Fruit fly (Drosophila melanogaster) whole organism, wandering third instar larva: ENCODE results near the gene CG42819.

Source experiments
- Abd-B ChIP-seq: fragments of >200 bp; optimal IDR thresholded peaks from 2 replicates; lab custom pipeline; 2017; ENCODE audit warnings: missing biosample characterization, missing genetic modification characterization
- CG32264 ChIP-seq: fragments of 200-800 bp; sonication (Bioruptor generic); optimal IDR thresholded peaks from 2 replicates; lab custom pipeline; 2016; ENCODE audit warnings: missing biosample characterization, missing genetic modification characterization
- CG9705 ChIP-seq: fragments of 200-800 bp; sonication (Bioruptor generic); optimal IDR thresholded peaks from 2 replicates; lab custom pipeline; 2018; ENCODE audit warnings: missing biosample characterization, mild to moderate bottlenecking, missing genetic modification characterization
- CrebA ChIP-seq: fragments of 200-800 bp; sonication (Bioruptor generic); optimal IDR thresholded peaks from 2 replicates; lab custom pipeline; 2016; ENCODE audit warnings: missing biosample characterization, mild to moderate bottlenecking, missing genetic modification characterization, borderline replicate concordance
- Dfd ChIP-seq: fragments of >200 bp; optimal IDR thresholded peaks from 2 replicates; lab custom pipeline; 2017; ENCODE audit warnings: missing biosample characterization, missing genetic modification characterization
- Dif ChIP-seq: fragments of 200-275, 200-300 bp; sonication (Bioruptor generic); optimal IDR thresholded peaks from 2 replicates; lab custom pipeline; 2018; ENCODE audit warnings: missing biosample characterization, missing genetic modification characterization; ENCODE audit not compliant: partially characterized antibody
- GATAd ChIP-seq: sonication (Bioruptor generic); optimal IDR thresholded peaks from 2 replicates; lab custom pipeline; 2016; ENCODE audit warnings: missing biosample characterization, missing genetic modification characterization
- HLH106 ChIP-seq: fragments of 200-800 bp; optimal IDR thresholded peaks from 3 replicates; lab custom pipeline; 2019; ENCODE audit warnings: missing biosample characterization, mild to moderate bottlenecking, missing genetic modification characterization, moderate library complexity
- Hnf4 ChIP-seq: fragments of 200-800 bp; sonication (Bioruptor generic); optimal IDR thresholded peaks from 2 replicates; lab custom pipeline; 2016; ENCODE audit warnings: missing biosample characterization, mild to moderate bottlenecking, missing genetic modification characterization
- Hr83 ChIP-seq: fragments of 200-300 bp; sonication (Bioruptor generic); optimal IDR thresholded peaks from 2 replicates; lab custom pipeline; 2016; ENCODE audit warnings: missing biosample characterization, mild to moderate bottlenecking, missing genetic modification characterization, moderate library complexity; ENCODE audit not compliant: poor library complexity, severe bottlenecking
- Jra ChIP-seq: sonication (Bioruptor generic); optimal IDR thresholded peaks from 2 replicates; lab custom pipeline; 2016; ENCODE audit warnings: missing biosample characterization, missing genetic modification characterization
- Mio ChIP-seq: sonication (Bioruptor generic); optimal IDR thresholded peaks from 2 replicates; lab custom pipeline; 2016; ENCODE audit warnings: missing biosample characterization, missing genetic modification characterization
- Myc ChIP-seq: fragments of >200 bp; optimal IDR thresholded peaks from 2 replicates; lab custom pipeline; 2017
- N ChIP-seq: fragments of >200 bp; optimal IDR thresholded peaks from 2 replicates; lab custom pipeline; 2018; ENCODE audit warnings: missing biosample characterization, missing external identifiers, missing genetic modification characterization
- OdsH ChIP-seq: fragments of 200-800 bp; sonication (Bioruptor generic); optimal IDR thresholded peaks from 2 replicates; lab custom pipeline; 2016; ENCODE audit warnings: missing biosample characterization, mild to moderate bottlenecking, missing genetic modification characterization
- Rel ChIP-seq, 2 experiments: fragments of 200-800 bp; sonication (Bioruptor generic) in 1 of 2; optimal IDR thresholded peaks; 2 replicates in 1 of 2; 3 replicates in 1 of 2; lab custom pipeline; 2016 to 2019; ENCODE audit warnings: mild to moderate bottlenecking in 2 of 2, missing biosample characterization in 2 of 2, missing genetic modification characterization in 2 of 2, moderate library complexity in 1 of 2
- Sp1 ChIP-seq: fragments of 200-800 bp; sonication (Bioruptor generic); optimal IDR thresholded peaks from 3 replicates; lab custom pipeline; 2019; ENCODE audit warnings: missing biosample characterization, mild to moderate bottlenecking, missing genetic modification characterization, moderate library complexity
- Vsx2 ChIP-seq: fragments of 200-300, 225-300 bp; sonication (Bioruptor generic); optimal IDR thresholded peaks from 2 replicates; lab custom pipeline; 2018; ENCODE audit warnings: missing biosample characterization, missing genetic modification characterization; ENCODE audit not compliant: partially characterized antibody
- br ChIP-seq: fragments of 200-800 bp; sonication (Bioruptor generic); optimal IDR thresholded peaks from 2 replicates; lab custom pipeline; 2016; ENCODE audit warnings: missing biosample characterization, missing genetic modification characterization
- brk ChIP-seq: fragments of 200-800 bp; sonication (Bioruptor generic); optimal IDR thresholded peaks from 2 replicates; lab custom pipeline; 2016; ENCODE audit warnings: missing biosample characterization, mild to moderate bottlenecking, missing genetic modification characterization
- dl ChIP-seq, 2 experiments: fragments of 175-275, 200-275 bp in 1 of 2; fragments of 200-275 bp in 1 of 2; sonication (Bioruptor generic); optimal IDR thresholded peaks; lab custom pipeline; 2018; ENCODE audit warnings: mild to moderate bottlenecking in 2 of 2, missing biosample characterization in 2 of 2, missing genetic modification characterization in 2 of 2, moderate library complexity in 2 of 2; ENCODE audit not compliant: partially characterized antibody in 2 of 2, insufficient read depth in 1 of 2
- dmrt93B ChIP-seq: fragments of 200-800 bp; sonication (Bioruptor generic); optimal IDR thresholded peaks from 2 replicates; lab custom pipeline; 2018; ENCODE audit warnings: missing biosample characterization, mild to moderate bottlenecking, missing genetic modification characterization
- dsf ChIP-seq: sonication (Bioruptor generic); optimal IDR thresholded peaks from 2 replicates; lab custom pipeline; 2016; ENCODE audit warnings: missing biosample characterization, missing genetic modification characterization, borderline replicate concordance
- ey ChIP-seq: fragments of 200-800 bp; sonication (Bioruptor generic); optimal IDR thresholded peaks from 2 replicates; lab custom pipeline; 2016; ENCODE audit warnings: missing biosample characterization, missing genetic modification characterization
- foxo ChIP-seq, 2 experiments: fragments of 200-800 bp; sonication (Bioruptor generic); optimal IDR thresholded peaks; 2 replicates in 1 of 2; 3 replicates in 1 of 2; lab custom pipeline; 2016 to 2017; ENCODE audit warnings: missing biosample characterization in 2 of 2, missing genetic modification characterization in 2 of 2
- fru ChIP-seq: fragments of 200-800 bp; sonication (Bioruptor generic); optimal IDR thresholded peaks from 3 replicates; lab custom pipeline; 2016; ENCODE audit warnings: missing biosample characterization, mild to moderate bottlenecking, missing genetic modification characterization
- h ChIP-seq: fragments of 200-800 bp; sonication (Bioruptor generic); optimal IDR thresholded peaks from 3 replicates; lab custom pipeline; 2016; ENCODE audit warnings: missing biosample characterization, mild to moderate bottlenecking, missing genetic modification characterization
- jim ChIP-seq: fragments of 175-275, 200-325 bp; sonication (Bioruptor generic); optimal IDR thresholded peaks from 2 replicates; lab custom pipeline; 2016; ENCODE audit warnings: missing biosample characterization, mild to moderate bottlenecking, missing genetic modification characterization
- lola ChIP-seq: fragments of >200 bp; optimal IDR thresholded peaks from 2 replicates; lab custom pipeline; 2017; ENCODE audit warnings: missing biosample characterization, missing genetic modification characterization
- pan ChIP-seq: fragments of >200 bp; optimal IDR thresholded peaks from 2 replicates; lab custom pipeline; 2017
- psq ChIP-seq: fragments of 200-800 bp; sonication (Bioruptor generic); optimal IDR thresholded peaks from 3 replicates; lab custom pipeline; 2017; ENCODE audit warnings: missing biosample characterization, mild to moderate bottlenecking, missing genetic modification characterization, moderate library complexity
- rgr ChIP-seq: fragments of 200-800 bp; sonication (Bioruptor generic); optimal IDR thresholded peaks from 3 replicates; lab custom pipeline; 2016; ENCODE audit warnings: missing biosample characterization, mild to moderate bottlenecking, missing genetic modification characterization
- sv ChIP-seq: fragments of 200-800 bp; sonication (Bioruptor generic); optimal IDR thresholded peaks from 3 replicates; lab custom pipeline; 2016; ENCODE audit warnings: missing biosample characterization, missing genetic modification characterization
- tai ChIP-seq: sonication (Bioruptor generic); optimal IDR thresholded peaks from 2 replicates; lab custom pipeline; 2016; ENCODE audit warnings: missing biosample characterization, missing genetic modification characterization
- usp ChIP-seq: fragments of >200 bp; optimal IDR thresholded peaks from 2 replicates; lab custom pipeline; 2017; ENCODE audit warnings: missing biosample characterization, missing genetic modification characterization
- woc ChIP-seq: sonication (Bioruptor generic); optimal IDR thresholded peaks from 2 replicates; lab custom pipeline; 2016; ENCODE audit warnings: missing biosample characterization, mild to moderate bottlenecking, missing genetic modification characterization

CG42819 gene

dm6 chr2L:8416350-8417046 is 27.4 kb upstream of the CG42819 start (continued):
- TF ChIP-seq pan (lab: Kevin White, UChicago) (no peak), CG9705 (GFP tag; lab: Kevin White, UChicago) (peak; percentile 36), h (GFP tag; lab: Kevin White, UChicago) (peak; percentile 81), rgr (peak; percentile 71), Dfd (GFP tag; lab: Kevin White, UChicago) (no peak)

dm6 chr2L:8414887-8415883 is 26.1 kb upstream of the CG42819 start, which contains the start of the genes CG13398 and Akap200:
CG13398 (minus strand) TSS chr2L:8415256.
Akap200 (plus strand) TSS chr2L:8415690.
- TF ChIP-seq Dif (GFP tag; lab: Kevin White, UChicago) (peak; percentile 54), rgr (peak; percentile 6), Vsx2 (GFP tag; lab: Kevin White, UChicago) (peak; percentile 38), Sp1 (GFP tag; lab: Kevin White, UChicago) (peak; percentile 37), fru (GFP tag; lab: Kevin White, UChicago) (peak; percentile 33), psq (GFP tag; lab: Kevin White, UChicago) (no peak), Myc (lab: Kevin White, UChicago) (peak; percentile 52), woc (GFP tag; lab: Kevin White, UChicago) (peak; percentile 76), Rel (GFP tag; optimal IDR thresholded peaks at IDR 0.05; lab: Kevin White, UChicago) (no peak), Rel (tag; optimal IDR thresholded peaks at IDR 0.05; lab: Kevin White, UChicago) (peak; percentile 29), CrebA (no peak), HLH106 (tag; lab: Kevin White, UChicago) (peak; percentile 49), br (no peak), h (GFP tag; lab: Kevin White, UChicago) (peak; percentile 13), foxo (GFP tag; optimal IDR thresholded peaks at IDR 0.05; lab: Kevin White, UChicago) (peak in 1 of 2 experiments; percentile 18), Jra (GFP tag; lab: Kevin White, UChicago) (peak; percentile 33), usp (GFP tag; lab: Kevin White, UChicago) (no peak), Hnf4 (GFP tag; lab: Kevin White, UChicago) (peak; percentile 15)

- TF ChIP-seq Mio (no peak), ey (GFP tag; lab: Kevin White, UChicago) (peak; percentile 24), Myc (lab: Kevin White, UChicago) (no peak), br (no peak), psq (GFP tag; lab: Kevin White, UChicago) (no peak), sv (no peak), dl (GFP tag; optimal IDR thresholded peaks at IDR 0.05; lab: Kevin White, UChicago; ENCODE audit: insufficient read depth in 1 of 2, partially characterized antibody in 2 of 2) (peak in 1 of 2 experiments; percentile 61), CG9705 (GFP tag; lab: Kevin White, UChicago) (no peak), Rel (GFP tag; optimal IDR thresholded peaks at IDR 0.05; lab: Kevin White, UChicago) (no peak), Rel (tag; optimal IDR thresholded peaks at IDR 0.05; lab: Kevin White, UChicago) (no peak), Sp1 (GFP tag; lab: Kevin White, UChicago) (peak; percentile 36), Dif (GFP tag; lab: Kevin White, UChicago) (peak; percentile 81), Abd-B (GFP tag; lab: Kevin White, UChicago) (no peak), woc (GFP tag; lab: Kevin White, UChicago) (no peak), brk (GFP tag; lab: Kevin White, UChicago) (no peak), OdsH (GFP tag; lab: Kevin White, UChicago) (no peak), Hnf4 (GFP tag; lab: Kevin White, UChicago) (no peak), lola (GFP tag; lab: Kevin White, UChicago) (no peak), foxo (GFP tag; optimal IDR thresholded peaks at IDR 0.05; lab: Kevin White, UChicago) (no peak), Vsx2 (GFP tag; lab: Kevin White, UChicago) (peak; percentile 65), Jra (GFP tag; lab: Kevin White, UChicago) (no peak), fru (GFP tag; lab: Kevin White, UChicago) (peak; percentile 31), jim (GFP tag; lab: Kevin White, UChicago) (no peak), CG32264 (GFP tag; lab: Kevin White, UChicago) (no peak), Hr83 (peak; percentile 64), tai (GFP tag; lab: Kevin White, UChicago) (no peak), rgr (no peak), dmrt93B (GFP tag; lab: Kevin White, UChicago) (no peak), dsf (no peak), HLH106 (tag; lab: Kevin White, UChicago) (no peak), h (GFP tag; lab: Kevin White, UChicago) (no peak), GATAd (no peak), usp (GFP tag; lab: Kevin White, UChicago) (no peak), CrebA (no peak), pan (lab: Kevin White, UChicago) (no peak), Dfd (GFP tag; lab: Kevin White, UChicago) (no peak), N (GFP tag; lab: Kevin White, UChicago) (no peak)
- TF ChIP-seq, all 38 proteins: peak for 7
Measured at dm6 chr2L:8411530-8411929, 22.4 kb upstream of the CG42819 start, which contains the start of gene Naglu. Naglu (minus strand) TSS chr2L:8411868.
